Worm (Caenorhabditis elegans): ENCODE results near the gene R07D5.2.

- TF ChIP-seq let-526 (GFP tag; IDR thresholded peaks at IDR 0.05) (no peak), ama-1 (optimal IDR thresholded peaks at IDR 0.05) (no peak), ama-1 (GFP tag; optimal IDR thresholded peaks at IDR 0.05) (no peak), F39B2.1 (GFP tag; IDR thresholded peaks at IDR 0.05) (no peak), unc-130 (GFP tag; optimal IDR thresholded peaks at IDR 0.05) (no peak), ZK185.1 (tag; optimal IDR thresholded peaks at IDR 0.05; ENCODE audit: poor library complexity, severe bottlenecking) (no peak), sdz-38 (tag; optimal IDR thresholded peaks at IDR 0.05) (no peak), F33H1.4 (GFP tag; IDR thresholded peaks at IDR 0.05) (no peak), F57C9.4 (tag; optimal IDR thresholded peaks at IDR 0.05) (no peak), ceh-27 (GFP tag; optimal IDR thresholded peaks at IDR 0.05) (no peak), nfya-2 (GFP tag; IDR thresholded peaks at IDR 0.05) (no peak), lin-35 (GFP tag; optimal IDR thresholded peaks at IDR 0.05) (no peak), nhr-90 (tag; optimal IDR thresholded peaks at IDR 0.05) (no peak), egl-44 (GFP tag; IDR thresholded peaks at IDR 0.05) (no peak)
Measured at ce11 chrX:15107747-15108252, 8.6 kb downstream of the R07D5.2 start, which contains the start of gene mlt-9.

Data from whole organism, young adult.